Fruit fly (Drosophila melanogaster) Kc167 (cell line): ENCODE results near the gene Edem1.

Experiments
- Myc ChIP-seq: fragments of >200 bp; optimal IDR thresholded peaks from 2 replicates; lab custom pipeline; 2017; ENCODE audit warnings: missing external identifiers
- insv ChIP-seq: fragments of >200 bp; optimal IDR thresholded peaks from 3 replicates; lab custom pipeline; 2018; ENCODE audit warnings: missing external identifiers
- psq ChIP-seq: fragments of >200 bp; optimal IDR thresholded peaks from 2 replicates; lab custom pipeline; 2017; ENCODE audit warnings: missing external identifiers

DNA sequence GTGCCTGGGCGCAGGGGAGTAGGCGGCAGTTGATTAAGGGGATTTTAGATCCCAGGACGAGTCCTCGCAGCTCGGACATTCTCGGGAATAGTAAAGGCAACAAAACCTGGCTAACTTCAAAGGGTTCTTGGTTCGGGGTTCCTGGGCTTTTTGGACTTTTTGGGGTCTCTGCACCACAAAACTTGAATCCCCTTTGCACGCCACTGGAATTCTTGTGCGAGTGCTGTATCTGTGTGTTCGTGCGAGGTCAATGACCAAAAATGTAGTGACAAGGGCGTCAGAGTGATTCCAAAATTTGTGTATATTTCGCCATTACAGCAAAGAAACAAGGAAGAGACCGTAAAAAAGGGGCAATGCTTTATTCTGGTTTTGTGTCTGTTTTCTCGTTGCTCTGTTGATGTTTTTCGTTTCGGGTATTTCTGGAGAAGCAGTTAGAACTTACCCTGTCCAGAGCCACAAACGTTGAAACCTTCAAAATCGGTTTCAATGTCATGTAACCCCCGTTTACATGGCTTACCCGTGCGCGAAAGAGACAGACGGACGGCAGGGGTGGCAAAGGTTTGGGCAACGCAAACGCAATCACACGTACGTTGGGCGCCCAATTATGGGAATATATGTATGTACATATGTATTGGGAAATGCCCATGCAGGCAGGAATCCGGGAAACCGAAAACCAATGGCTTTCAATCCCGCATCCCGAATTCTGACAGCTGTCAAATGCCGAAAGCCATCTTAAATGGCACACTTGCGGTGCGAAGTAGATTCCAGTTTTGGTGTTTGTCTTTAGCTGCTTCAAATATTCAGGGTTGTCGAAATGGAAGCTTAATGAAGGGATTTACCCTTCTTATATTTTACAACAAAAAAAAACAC, 35.9 kb upstream of the Edem1 start:
- TF ChIP-seq Myc (lab: Kevin White, UChicago): no peak
- no peak for TF ChIP-seq insv (lab: Kevin White, UChicago)
- no peak for TF ChIP-seq psq (lab: Kevin White, UChicago)
